Fruit fly (Drosophila melanogaster): ENCODE data around the gene C1GalTA.
A peak's percentile ranks its signal among the peaks of the same experiment; 100 is the strongest.

dm6 chr2L:8975328-8975727, 24.3 kb upstream of the C1GalTA start, which contains the start of gene CG9541:
- TF ChIP-seq CG2202 (tag; optimal IDR thresholded peaks at IDR 0.05) (no peak), Hr78 (GFP tag; optimal IDR thresholded peaks at IDR 0.05) (peak in 1 of 2 experiments; percentile 8), Sox102F (GFP tag; optimal IDR thresholded peaks at IDR 0.05) (no peak), HmgD (GFP tag; optimal IDR thresholded peaks at IDR 0.05) (no peak), CG6272 (GFP tag; IDR thresholded peaks at IDR 0.05) (no peak), CG43689 (GFP tag; IDR thresholded peaks at IDR 0.05) (no peak), CG32772 (GFP tag; IDR thresholded peaks at IDR 0.05) (no peak), otp (GFP tag; IDR thresholded peaks at IDR 0.05) (no peak), wek (GFP tag; optimal IDR thresholded peaks at IDR 0.05) (no peak), Rfx (GFP tag; IDR thresholded peaks at IDR 0.05) (no peak), pnt (GFP tag; optimal IDR thresholded peaks at IDR 0.05) (no peak), Dfd (GFP tag; optimal IDR thresholded peaks at IDR 0.05) (no peak), PHDP (tag; optimal IDR thresholded peaks at IDR 0.05) (no peak)

Data from whole organism, embryonic.